Fruit fly (Drosophila melanogaster) S2 (cell line): ENCODE data around the gene Pex16.

ENCODE experiments used
- CG8478 ChIP-seq: fragments of >200 bp; optimal IDR thresholded peaks from 2 replicates; lab custom pipeline; 2018
- CTCF ChIP-seq, 2 experiments: fragments of >200 bp; optimal IDR thresholded peaks; 2 replicates each; lab custom pipeline; 2018

DNA sequence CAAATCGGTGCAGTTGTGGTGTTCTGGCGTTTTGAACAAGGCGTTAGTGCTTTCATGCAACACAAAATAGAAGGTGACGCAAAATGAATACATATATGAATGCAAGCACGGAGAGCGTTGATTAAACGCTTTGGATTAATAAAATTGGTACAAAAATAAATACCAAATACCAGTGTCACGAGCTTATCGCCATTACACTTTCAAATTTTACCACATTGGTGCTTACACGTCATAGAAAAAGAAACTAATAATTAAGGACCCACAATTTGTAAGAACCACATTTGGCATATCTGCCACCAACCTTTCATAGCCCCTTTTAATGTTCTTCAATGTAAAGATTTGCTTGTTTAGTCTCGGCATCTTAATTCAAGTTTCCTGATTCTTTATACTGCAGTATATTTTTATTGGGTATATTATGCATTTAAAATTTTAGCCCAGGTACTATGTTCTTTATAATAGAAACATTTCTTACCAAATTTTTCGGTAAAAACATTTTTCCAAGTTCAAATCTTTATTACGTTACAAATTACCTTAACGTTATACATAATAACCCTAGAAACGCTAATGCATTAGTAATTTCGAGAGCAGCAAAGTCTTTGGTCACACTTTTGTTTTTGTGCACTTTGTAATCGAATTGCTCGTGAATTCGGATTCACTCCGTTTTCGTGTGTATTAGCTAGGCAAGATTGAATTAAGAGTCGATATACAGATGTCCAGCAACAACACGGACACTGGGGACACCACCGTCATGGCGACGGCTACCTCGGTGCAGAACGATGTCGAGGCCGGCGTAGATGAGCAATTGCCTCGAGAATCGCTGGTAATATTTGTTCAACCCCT lies at the start of gene Pex16, which contains the start of gene Pex14:
- no peak for TF ChIP-seq CTCF (optimal IDR thresholded peaks at IDR 0.05; lab: Kevin White, UChicago)
- TF ChIP-seq CG8478, result no peak
